Worm (Caenorhabditis elegans): ENCODE results near the gene ZK185.3.

Gene ZK185.3

DNA sequence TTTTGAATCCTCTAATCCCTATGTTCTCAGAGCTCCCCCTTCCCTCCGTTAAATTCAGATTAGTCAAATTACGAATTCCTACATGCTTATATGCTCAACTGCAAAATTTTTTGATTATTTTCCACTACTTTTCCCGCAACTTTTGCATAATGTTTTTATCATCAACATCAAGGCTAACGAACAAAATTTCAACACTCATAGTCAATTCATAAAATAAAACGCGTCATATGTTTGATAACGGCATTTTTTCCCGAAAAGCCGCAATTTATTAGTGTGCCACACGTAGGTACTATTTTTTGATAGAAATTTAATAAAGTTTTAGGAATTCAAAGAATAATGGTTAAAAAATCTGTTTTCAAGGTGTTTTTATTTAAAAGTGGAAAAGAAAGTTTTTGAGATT, 28.9 kb upstream of the ZK185.3 start:
- TF ChIP-seq nhr-6 (tag; optimal IDR thresholded peaks at IDR 0.05) (no peak), ceh-62 (tag; optimal IDR thresholded peaks at IDR 0.05) (no peak), hlh-30 (tag; optimal IDR thresholded peaks at IDR 0.05; ENCODE audit: insufficient read depth) (peak; percentile 12), aha-1 (tag) (peak; percentile 11), pqm-1 (tag; optimal IDR thresholded peaks at IDR 0.05) (peak; percentile 45), nhr-28 (tag; optimal IDR thresholded peaks at IDR 0.05) (peak; percentile 51), dve-1 (tag; optimal IDR thresholded peaks at IDR 0.05; ENCODE audit: insufficient read depth) (peak; percentile 19), spr-1 (tag; optimal IDR thresholded peaks at IDR 0.05) (no peak)

DNA sequence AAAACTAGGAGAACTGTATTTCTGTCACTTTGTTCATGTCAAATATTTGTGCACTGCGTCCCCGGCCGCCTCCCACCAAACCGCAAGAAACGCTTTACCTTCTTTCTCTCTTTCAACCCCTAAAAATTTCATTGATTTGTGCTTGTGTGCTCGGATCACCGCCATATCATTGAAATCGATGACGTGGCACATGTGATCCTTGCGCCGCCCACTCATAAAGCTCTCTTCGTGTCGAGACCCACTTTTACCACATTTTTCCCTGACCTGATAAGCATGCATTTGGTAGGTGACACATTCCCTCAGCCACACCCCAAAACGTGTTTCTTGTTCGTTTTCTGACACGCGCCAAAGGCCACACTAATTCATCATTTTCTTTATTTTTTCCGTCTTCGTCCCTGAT, 27.5 kb upstream of the ZK185.3 start:
- peak in 1 of 2 experiments; percentile 27 for TF ChIP-seq mdl-1 (tag; optimal IDR thresholded peaks at IDR 0.05)
- TF ChIP-seq unc-62 (GFP tag; optimal IDR thresholded peaks at IDR 0.05 in 1 of 2) = peak in 1 of 2 experiments; percentile 88
- no peak for TF ChIP-seq unc-62 (tag; optimal IDR thresholded peaks at IDR 0.05)
- peak; percentile 57 for TF ChIP-seq dmd-6 (GFP tag; IDR thresholded peaks at IDR 0.05)
- TF ChIP-seq mxl-3 (GFP tag; optimal IDR thresholded peaks at IDR 0.05) = peak; percentile 14
- peak; percentile 45 for TF ChIP-seq hlh-11 (tag; optimal IDR thresholded peaks at IDR 0.05)
- TF ChIP-seq hlh-30 (tag; optimal IDR thresholded peaks at IDR 0.05; ENCODE audit: insufficient read depth) = peak; percentile 45
- no peak for TF ChIP-seq zip-2 (tag; optimal IDR thresholded peaks at IDR 0.05)
- TF ChIP-seq R02D3.7 (tag; optimal IDR thresholded peaks at IDR 0.05) = no peak
- TF ChIP-seq mep-1 (tag; optimal IDR thresholded peaks at IDR 0.05) = no peak
- TF ChIP-seq nhr-77 (tag; optimal IDR thresholded peaks at IDR 0.05) = no peak
- peak; percentile 9 for TF ChIP-seq nhr-28 (tag; optimal IDR thresholded peaks at IDR 0.05)
- TF ChIP-seq zfp-3 (GFP tag; conservative IDR thresholded peaks at IDR 0.05) = no peak

DNA sequence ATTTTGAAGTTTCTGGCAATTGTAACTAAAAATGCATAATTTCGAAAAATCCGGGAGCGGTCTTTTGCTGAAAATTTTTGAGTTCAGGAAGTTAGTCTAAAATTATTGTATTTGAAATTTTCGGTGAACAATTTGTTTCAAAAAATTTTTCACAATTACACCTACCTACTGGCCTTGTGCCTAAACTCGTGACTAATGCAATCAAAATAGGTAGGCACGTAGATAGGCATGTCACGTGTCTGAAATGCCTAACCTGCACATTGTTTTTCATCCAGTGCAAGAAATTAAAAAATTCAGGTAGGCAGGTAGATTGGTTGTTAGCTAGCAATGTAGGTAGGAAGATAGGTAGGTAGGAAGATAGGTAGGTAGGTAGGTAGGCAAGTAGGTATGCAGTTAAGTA, 26.9 kb upstream of the ZK185.3 start:
- TF ChIP-seq hlh-30 (tag; optimal IDR thresholded peaks at IDR 0.05; ENCODE audit: insufficient read depth) = peak; percentile 51
- TF ChIP-seq dmd-9 (GFP tag; IDR thresholded peaks at IDR 0.05) = no peak

DNA sequence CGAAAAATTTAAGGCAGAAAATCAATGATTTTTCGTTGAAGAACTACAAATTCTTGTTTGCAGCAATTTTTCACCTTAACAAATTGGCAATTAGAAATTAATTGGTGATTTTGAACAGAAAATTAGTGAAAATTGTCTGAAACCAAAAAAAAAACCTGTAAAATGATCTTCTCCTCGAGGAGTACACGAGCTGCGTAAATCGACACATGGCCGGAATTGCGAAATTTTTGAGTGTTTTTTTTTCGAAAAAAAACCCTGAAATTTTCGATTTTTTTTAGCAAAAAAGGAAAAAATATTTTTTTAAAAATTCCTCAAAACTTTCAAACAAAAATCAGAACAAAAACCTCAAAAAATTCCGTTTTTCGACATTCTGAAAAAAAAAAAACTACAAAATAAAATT, 21.3 kb upstream of the ZK185.3 start:
- TF ChIP-seq aha-1 (tag) = peak; percentile 85
- TF ChIP-seq madf-5 (GFP tag; IDR thresholded peaks at IDR 0.05) = no peak
- TF ChIP-seq nhr-41 (GFP tag; IDR thresholded peaks at IDR 0.05) = no peak
- TF ChIP-seq mes-2 (tag; optimal IDR thresholded peaks at IDR 0.05; ENCODE audit: poor library complexity, severe bottlenecking) = no peak

DNA sequence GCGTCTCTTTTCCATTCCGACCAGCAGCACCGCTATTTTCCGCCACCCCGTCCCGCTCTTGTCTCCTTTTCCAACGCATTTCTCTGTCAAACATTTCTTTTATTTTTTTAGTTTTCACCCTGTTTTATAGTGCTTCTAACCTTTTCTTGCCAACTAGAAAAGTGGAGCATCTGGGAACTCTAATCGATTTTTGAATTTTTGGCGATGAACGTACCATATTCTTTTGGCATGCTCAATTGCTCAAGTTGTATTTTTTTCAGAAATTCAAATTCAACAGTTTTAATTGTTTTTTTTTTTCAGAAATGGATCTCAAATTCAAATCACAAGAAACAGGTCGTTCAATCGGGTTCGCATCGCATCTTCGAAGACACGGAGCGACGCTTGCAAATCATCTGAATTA, 18.0 kb upstream of the ZK185.3 start, which contains the start of gene ZK185.1:
TSS of gene ZK185.1 (plus strand) at position 301 of the 400 bp plus-strand sequence.
- TF ChIP-seq dmd-9 (GFP tag; IDR thresholded peaks at IDR 0.05) (no peak), Y5F2A.4 (GFP tag; optimal IDR thresholded peaks at IDR 0.05) (no peak), lin-38 (GFP tag; IDR thresholded peaks at IDR 0.05) (no peak), tag-97 (GFP tag; IDR thresholded peaks at IDR 0.05) (no peak), nhr-41 (GFP tag; IDR thresholded peaks at IDR 0.05) (no peak)

DNA sequence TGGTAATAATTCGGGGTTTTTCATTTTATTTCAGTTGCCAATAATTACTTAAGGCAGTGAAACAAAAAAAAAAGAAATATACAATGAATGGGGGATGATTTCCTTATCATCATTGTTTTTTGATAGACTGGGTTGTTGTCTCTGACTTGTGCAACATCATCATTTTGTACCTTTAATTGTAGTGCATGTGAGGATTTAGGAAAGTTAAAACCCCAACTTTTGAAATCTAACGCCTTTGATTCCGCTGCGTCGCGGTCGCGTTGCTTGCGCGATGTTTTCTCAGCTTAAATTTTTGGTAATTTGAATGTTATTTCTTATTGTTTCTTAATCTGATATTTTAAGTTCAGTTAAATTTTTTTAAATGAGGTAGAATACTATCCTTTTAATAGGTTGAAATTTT, 15.6 kb upstream of the ZK185.3 start, which contains the start of gene ZK185.5:
TSS of gene ZK185.5 (minus strand) at position 101 of the 400 bp plus-strand sequence.
- no peak for TF ChIP-seq daf-8 (GFP tag; IDR thresholded peaks at IDR 0.05)
- TF ChIP-seq daf-16 (GFP tag; optimal IDR thresholded peaks at IDR 0.05) = no peak
- peak; percentile 4 for TF ChIP-seq daf-16 (tag; optimal IDR thresholded peaks at IDR 0.05)
- peak; percentile 37 for TF ChIP-seq aha-1 (tag)

DNA sequence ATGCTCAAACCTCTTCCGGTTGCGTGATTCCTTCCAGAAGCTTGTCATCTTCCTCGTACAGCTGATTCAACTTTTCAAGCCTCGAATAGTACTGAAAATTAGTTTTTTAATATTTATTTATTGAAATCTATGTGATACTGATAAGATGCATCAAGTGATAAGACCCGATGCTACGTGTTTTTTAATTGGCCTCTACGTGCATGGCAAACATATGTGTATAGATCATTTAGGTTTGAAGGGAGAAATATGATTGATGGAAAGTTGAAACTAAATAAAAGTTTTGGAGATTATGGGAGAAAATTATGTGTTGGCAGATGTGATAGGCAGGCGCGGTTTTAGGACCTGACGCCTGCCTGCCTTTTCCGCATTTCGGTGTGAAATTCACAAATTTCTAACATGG, 14.0 kb upstream of the ZK185.3 start:
- TF ChIP-seq dmd-6 (GFP tag; IDR thresholded peaks at IDR 0.05) (peak; percentile 91), daf-8 (GFP tag; IDR thresholded peaks at IDR 0.05) (no peak), fkh-10 (GFP tag; optimal IDR thresholded peaks at IDR 0.05) (no peak), snpc-4 (tag; optimal IDR thresholded peaks at IDR 0.05) (no peak), Y105C5A.15 (GFP tag; IDR thresholded peaks at IDR 0.05) (no peak), nhr-102 (tag; optimal IDR thresholded peaks at IDR 0.05) (peak; percentile 2), rbr-2 (tag; optimal IDR thresholded peaks at IDR 0.05) (no peak), ceh-20 (GFP tag; IDR thresholded peaks at IDR 0.05) (peak; percentile 42; the same call in 1 of the 2 replicates), daf-16 (GFP tag; optimal IDR thresholded peaks at IDR 0.05) (no peak), daf-16 (tag; optimal IDR thresholded peaks at IDR 0.05) (peak; percentile 75), duxl-1 (tag; optimal IDR thresholded peaks at IDR 0.05; ENCODE audit: poor library complexity) (no peak), hlh-11 (tag; optimal IDR thresholded peaks at IDR 0.05) (peak; percentile 48), nhr-48 (tag; optimal IDR thresholded peaks at IDR 0.05) (peak; percentile 42), fos-1 (tag; optimal IDR thresholded peaks at IDR 0.05) (no peak), hmg-1.1 (GFP tag; IDR thresholded peaks at IDR 0.05) (no peak), zfp-3 (GFP tag; conservative IDR thresholded peaks at IDR 0.05) (no peak), hlh-30 (tag; optimal IDR thresholded peaks at IDR 0.05; ENCODE audit: insufficient read depth) (peak; percentile 6), vab-7 (GFP tag; IDR thresholded peaks at IDR 0.05) (no peak)

All from whole organism, L4 larva.